Fruit fly (Drosophila melanogaster) whole organism, larva: ENCODE data around the gene moody.

Experiments
- noc ChIP-seq: fragments of 200-800 bp; sonication (Bioruptor generic); optimal IDR thresholded peaks from 3 replicates; lab custom pipeline; 2019; ENCODE audit warnings: missing biosample characterization, mild to moderate bottlenecking, missing genetic modification characterization, moderate library complexity

Gene moody

DNA sequence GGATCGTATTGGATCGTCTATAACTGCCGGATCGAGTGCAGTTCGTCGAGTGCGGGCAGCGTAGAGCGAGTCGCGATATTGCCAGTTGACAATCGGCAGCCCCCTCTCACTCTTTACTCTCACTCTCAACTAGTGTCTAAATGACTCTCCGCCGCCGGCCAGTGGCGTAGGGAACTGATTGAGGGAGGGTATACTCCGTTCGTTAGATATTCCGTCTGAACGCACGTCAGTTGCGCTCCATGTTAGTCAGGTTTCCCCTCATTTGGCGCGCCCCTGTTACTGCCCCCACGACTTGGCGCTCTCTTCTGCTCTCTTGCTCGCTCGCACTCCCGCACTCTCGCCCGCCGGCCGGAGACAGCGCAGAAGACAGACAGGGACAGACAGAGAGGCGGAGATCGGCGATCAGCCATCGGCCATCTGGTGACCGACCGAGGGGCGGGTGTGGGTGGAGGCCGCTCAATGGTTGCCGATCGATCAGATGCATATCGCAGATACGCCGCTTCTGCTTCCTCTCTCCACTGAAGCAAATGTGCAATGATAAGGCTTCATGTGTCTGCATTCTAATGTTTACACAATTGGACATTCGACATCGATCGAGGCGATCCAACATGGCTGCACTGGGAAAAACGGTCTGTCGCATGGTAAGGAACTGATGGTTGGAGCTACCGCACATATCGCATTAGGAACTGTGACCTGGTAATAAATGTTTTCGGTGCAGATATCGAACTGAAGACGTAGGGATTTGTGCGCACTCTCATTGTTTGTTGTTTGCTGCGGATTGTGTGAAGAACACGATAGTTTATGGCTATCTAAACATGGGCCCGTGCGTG lies at the start of gene moody:
TSS of gene moody (minus strand) at position 51 of the 830 bp plus-strand sequence.
- TF ChIP-seq noc (tag; lab: Kevin White, UChicago), result peak; percentile 96

DNA sequence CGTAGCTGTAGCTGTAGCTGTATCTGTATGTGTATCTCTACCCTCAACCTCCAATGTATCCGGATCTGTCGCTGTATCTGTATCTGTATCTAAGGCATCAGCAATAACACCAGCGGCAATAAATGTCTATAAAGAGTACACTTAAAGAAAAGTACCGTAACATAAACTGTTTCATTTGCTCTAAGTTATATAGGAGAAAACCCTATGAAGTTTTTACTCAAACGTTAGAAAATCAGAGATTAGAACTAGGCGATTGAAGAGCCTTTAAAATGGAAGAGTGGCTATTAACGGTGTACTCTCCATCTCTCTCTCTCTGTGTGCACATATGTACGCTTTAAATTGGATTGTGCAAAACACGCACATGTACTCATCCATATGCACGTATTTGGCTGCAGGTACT lies 48.3 kb upstream of the moody start:
- TF ChIP-seq noc (tag; lab: Kevin White, UChicago), result no peak

DNA sequence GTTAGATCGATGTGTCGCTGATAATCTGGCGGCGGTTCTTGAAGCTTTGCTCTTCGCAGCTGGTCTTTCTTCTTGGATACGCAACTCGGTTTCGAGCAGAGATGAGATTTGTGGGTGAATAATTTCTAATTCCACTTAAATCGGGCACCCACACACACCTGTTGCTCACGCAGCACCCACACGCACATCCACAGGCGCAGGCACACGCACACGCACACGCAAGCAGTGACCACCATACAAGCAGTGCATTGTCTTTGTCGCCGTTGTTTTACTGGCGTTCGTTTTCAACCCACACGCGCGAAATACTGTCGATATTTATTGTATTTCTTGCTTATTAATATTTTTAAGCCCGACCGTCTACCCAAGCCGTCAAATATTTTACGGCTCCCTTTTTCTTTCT lies 46.4 kb upstream of the moody start:
- TF ChIP-seq noc (tag; lab: Kevin White, UChicago), result no peak

DNA sequence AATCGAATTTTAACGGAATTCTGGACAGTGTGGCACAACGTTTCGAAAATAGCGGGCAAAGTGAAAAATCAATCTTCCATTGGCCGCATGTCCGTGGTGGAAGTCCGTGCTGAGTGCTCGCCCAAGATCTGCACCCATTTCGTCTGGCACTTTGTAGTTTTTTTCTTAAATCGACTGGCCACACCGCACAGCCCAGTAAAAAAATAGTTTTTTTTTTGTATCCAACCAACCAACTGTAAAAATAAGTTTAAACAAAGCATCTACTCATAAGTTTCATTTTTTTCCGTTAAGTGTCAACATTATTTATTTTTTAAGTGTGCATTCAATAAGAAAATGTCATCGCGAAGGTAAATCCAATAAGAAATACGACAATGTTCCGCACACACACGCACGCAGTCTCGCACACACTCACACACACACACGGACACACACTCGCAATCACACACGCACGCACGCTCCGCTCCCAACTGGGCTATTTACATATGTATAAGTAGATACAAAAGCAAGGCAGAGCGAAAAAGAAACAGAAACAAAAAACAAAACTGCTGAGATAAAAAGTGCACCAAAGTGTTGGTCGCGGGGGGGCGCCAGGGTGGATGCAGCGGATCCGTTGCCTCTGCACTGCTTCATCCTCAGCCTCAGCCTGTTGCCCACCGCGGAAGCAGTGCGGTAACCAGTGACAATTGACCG lies 44.3 kb upstream of the moody start, which contains the start of gene csw:
TSS of gene csw (plus strand) at position 163 of the 690 bp plus-strand sequence.
- TF ChIP-seq noc (tag; lab: Kevin White, UChicago), result peak; percentile 12

DNA sequence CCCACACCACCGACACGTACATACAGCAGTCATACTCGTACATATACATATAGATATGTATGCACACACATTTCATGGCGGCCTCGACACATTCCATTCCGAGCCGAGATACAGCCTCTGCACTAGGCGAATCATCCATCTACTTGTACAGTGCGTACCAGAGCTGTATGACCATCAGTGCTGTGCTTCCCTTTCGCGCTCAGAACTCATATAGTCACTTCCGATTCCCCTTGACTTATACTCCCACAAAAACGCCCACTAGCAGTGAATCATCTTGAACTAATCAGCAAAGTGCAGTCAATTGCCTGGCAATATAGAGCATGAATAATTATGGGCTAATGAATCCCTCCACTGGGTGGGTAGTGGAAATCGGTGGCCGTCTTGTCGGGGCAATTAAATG lies 39.9 kb upstream of the moody start:
- no peak for TF ChIP-seq noc (tag; lab: Kevin White, UChicago)

DNA sequence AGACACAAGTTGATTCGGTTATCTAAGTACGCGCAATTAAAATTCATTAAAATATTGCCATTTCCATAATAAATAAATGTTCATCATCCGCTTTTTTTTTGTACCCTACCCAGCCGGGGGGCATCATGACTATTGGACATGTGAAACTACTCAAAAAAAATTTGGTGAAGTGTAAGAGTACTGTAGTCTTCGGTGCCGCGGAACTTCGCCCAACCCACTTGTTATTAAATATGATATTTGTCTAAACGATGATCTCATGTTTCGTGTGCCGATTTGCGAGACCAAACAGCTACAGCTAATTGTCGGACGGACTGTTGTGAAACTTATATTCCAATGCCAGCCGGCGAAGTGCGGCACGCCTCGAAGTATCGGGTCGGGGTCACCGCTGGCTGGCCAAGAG lies 38.9 kb upstream of the moody start:
- TF ChIP-seq noc (tag; lab: Kevin White, UChicago), result no peak

DNA sequence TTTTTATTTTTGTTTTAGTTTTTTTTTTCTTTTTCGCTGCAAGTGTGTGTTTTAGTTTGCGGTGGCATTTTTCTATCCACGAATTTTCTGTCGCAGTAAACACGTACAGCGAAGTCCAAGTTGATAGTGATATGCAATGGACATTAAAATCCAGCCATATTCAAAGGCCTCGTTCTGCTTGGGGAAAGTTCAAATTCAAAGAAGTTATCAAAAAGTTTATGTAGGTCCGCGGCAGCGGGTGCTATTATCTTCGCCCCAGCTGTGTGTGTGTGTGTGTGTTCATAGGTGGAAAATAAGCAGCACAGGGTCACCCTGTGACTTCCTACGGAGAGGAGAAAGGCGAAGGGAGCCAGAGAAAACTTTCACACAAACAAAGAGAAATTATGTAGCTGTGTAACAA lies 37.6 kb upstream of the moody start:
- TF ChIP-seq noc (tag; lab: Kevin White, UChicago), result peak; percentile 18

DNA sequence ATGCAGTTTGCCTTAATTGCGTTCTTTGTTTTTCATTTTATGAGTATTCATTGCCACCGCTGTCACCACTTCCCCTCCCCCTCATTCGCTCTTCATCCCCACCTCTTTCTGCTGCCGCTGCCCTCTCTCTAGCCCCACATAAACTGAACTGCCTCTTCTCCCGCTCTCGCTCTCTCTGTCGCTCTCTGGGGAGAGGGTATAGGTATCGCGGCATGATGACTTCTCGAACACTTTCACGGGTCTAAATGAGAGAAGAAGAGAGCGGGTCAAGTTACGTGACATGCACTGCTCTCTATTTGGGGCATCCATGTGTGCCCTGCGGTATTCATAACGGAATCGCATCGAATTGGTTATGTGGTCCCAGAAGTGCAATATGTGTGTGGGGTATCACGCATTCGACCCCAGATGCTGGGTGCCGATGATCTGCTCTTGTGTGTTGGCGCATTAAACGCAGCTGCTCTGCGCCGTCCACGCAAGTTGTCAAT lies 33.8 kb upstream of the moody start:
- peak; percentile 43 for TF ChIP-seq noc (tag; lab: Kevin White, UChicago)

DNA sequence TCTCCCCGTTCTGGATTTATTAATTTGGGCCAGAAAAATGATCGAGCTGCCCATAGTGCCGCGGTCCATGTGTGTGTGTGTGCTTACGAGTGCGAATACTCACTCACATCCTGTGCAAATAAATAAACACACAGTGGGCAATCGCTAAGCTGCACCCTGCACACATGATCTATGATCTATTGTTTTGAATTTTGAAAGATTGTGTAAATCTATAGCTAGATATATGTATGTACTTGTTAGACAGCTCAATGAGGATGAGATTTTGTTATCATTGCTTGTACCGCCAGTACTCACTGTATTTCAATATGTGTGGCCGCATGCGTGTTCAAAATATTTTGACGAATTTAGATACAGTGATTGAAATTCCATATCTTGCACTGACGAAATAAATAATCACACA lies 33.2 kb upstream of the moody start:
- TF ChIP-seq noc (tag; lab: Kevin White, UChicago), result peak; percentile 91

DNA sequence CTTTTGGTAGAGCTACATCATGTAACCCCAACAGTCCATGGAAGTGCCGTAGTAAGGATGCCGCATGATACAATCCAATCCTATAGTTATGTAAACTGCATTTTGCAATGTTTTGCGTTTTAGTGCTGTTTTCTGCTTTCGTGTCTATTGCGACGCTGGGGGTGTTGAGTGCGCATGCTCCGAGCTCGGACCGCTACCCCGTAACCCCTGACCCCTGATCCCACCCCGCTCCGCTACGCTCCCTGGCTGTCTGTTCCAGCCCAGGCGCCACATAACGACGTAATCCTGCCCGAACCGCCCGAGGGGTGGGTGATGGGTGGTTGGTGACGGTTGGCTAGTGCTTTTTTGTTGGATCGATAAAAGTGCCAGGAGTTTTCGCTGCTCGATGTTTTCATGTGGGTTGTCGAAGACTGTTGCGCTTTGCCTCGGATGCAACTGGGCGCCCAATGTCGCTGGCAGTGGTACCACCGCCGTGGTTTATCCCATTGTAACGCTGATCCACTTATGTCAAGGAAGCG lies 32.0 kb upstream of the moody start:
- no peak for TF ChIP-seq noc (tag; lab: Kevin White, UChicago)

DNA sequence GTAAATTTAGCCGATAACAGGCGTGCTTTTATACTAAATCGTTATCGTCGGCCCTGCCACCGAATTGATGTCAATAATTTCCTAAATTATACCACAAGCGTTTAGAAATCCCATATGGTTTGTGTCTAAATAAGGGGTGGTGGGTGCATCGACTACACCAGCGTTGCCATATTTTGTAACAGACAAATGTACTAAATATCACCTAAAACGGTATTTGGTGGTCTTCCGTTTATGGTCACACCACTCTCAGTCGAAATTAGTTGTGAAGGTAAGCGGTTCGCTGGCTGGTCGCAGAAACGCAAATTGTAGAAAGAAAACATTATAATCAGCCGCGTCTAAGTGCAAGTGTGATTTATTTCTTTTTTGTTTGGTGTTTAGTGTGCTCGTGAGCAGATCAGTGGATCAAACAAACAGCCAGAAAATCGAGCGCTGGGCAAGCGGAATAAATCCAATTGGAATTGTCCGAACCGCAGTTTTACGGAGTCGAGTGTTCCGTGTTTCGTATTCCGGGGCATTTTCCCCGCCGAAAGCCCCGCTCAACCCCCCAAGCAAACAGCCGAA lies 30.5 kb upstream of the moody start, which contains the start of the genes CG16903 and Unc-76:
TSS of gene CG16903 (minus strand) at position 39 of the 561 bp plus-strand sequence.
TSS of gene Unc-76 (plus strand) at position 244 of the 561 bp plus-strand sequence.
- TF ChIP-seq noc (tag; lab: Kevin White, UChicago), result peak; percentile 45

DNA sequence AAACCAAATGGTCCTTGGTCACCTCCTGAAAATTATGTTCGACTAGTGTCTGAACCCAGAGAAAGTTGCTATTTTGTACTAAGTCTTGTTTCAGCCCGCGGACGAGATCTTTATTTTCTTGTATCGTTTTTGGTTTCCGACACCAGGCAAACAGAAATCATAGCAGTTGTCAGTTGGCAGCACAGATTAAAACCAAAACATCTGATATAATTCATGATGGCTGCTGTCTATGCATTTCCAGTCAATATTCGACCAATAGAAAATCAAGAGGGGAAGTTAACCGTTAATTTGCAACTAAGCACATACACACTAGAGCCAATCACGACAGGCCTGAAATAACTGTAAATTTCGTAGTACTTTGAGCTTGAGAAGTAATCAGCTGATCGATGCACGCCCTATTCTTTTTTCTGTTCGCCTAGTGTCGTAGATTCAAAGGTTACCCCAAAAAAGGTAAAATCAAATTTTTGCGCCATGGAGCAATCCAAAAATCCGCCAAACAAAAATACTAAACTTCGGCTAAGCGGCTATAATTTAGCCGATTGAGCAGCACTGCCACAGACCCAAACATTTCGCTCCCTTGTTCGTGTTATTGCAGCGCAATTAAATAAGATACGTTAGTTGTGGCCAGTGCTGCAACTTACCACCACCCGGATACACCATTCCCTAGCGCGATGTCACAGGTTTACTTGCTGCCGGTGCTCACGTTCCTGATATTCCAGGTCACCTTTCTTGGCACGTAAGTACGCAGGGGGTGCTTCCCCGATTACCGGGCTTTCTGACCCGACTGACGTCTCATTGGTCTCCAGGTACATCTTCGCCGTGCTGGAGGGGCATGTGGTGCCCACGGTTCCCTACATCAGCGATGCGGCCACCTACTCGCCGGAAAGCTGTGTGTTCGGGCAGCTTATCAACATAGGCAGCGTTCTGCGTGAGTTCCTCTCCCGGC lies 26.8 kb upstream of the moody start, which contains the start of gene CG4025:
TSS of gene CG4025 (plus strand) at position 555 of the 946 bp plus-strand sequence.
- no peak for TF ChIP-seq noc (tag; lab: Kevin White, UChicago)

DNA sequence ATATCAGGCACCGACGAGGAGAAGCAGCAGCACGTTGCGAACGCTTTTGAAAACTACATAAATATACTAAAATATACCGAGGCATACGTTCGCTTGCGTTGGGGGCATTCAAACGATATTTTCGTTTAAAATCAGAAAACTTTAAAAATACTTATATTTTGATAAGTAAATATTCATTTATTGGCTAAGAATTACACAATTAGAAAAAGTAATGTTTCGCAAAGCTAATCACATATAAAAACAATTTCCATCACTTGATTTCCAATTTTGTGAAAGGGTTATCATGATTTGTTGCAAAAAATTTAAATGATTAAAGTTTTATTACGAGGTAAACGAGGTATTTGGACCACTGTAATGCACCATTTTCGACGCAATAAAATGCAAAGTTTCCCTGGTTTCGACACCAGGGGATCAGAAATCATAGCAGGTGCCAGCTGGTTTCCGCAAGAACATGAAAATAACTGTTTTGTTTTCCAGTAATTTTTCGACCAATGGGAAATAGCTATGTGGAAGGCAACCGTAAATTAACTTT lies 26.0 kb upstream of the moody start, which contains the start of gene CG4045:
TSS of gene CG4045 (minus strand) at position 55 of the 532 bp plus-strand sequence.
- no peak for TF ChIP-seq noc (tag; lab: Kevin White, UChicago)

DNA sequence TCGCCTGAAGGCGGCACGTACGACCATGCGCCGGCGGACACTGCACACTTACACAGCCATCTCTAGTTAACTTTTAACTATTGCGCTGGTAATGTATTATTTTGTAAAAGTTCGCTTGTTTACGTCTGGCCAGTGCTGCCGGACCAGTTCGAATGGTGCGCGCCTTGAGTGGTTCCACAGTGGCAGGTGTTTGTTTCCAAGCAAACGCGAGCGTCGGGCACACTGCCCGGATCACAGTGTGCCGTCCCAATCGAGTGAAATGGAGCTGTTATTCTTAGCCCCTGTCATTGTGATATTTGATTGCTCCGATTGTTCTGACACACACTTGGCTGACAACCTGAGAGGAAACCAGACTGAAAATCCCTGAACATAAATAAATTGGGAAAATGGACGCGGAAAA lies 23.4 kb upstream of the moody start, which contains the start of gene CG4199:
TSS of gene CG4199 (minus strand) at position 159 of the 400 bp plus-strand sequence.
- no peak for TF ChIP-seq noc (tag; lab: Kevin White, UChicago)
